Fruit fly (Drosophila melanogaster) whole organism, embryonic: Measurements from ENCODE around the gene MED15.

Experiments used
- Adf1 ChIP-seq: fragments of 200-800 bp; sonication (Bioruptor generic); IDR thresholded peaks from 2 replicates; pipeline ENCODE4 v1.3.6; 2022; ENCODE audit warnings: missing biosample characterization, missing genetic modification characterization
- CG10979 ChIP-seq: fragments of 200-800 bp; sonication (Bioruptor generic); optimal IDR thresholded peaks from 2 replicates; lab custom pipeline; 2018; ENCODE audit warnings: missing biosample characterization, mild to moderate bottlenecking, missing genetic modification characterization, moderate library complexity
- CG11456 ChIP-seq: fragments of 200-800 bp; sonication (Bioruptor generic); IDR thresholded peaks from 3 replicates; pipeline ENCODE4 v1.3.6; 2022; ENCODE audit warnings: missing biosample characterization, missing genetic modification characterization
- CG11695 ChIP-seq: fragments of 200-800 bp; sonication (Bioruptor generic); IDR thresholded peaks from 3 replicates; pipeline ENCODE4 v1.3.6; 2022; ENCODE audit warnings: missing biosample characterization, missing genetic modification characterization
- CG1233 ChIP-seq: fragments of 200-800 bp; sonication (Bioruptor generic); optimal IDR thresholded peaks from 4 replicates; lab custom pipeline; 2018; ENCODE audit warnings: missing biosample characterization, mild to moderate bottlenecking, missing genetic modification characterization
- CG12942 ChIP-seq: fragments of 200-800 bp; sonication (Bioruptor generic); optimal IDR thresholded peaks from 3 replicates; lab custom pipeline; 2016; ENCODE audit warnings: missing biosample characterization, missing genetic modification characterization
- CG15514 ChIP-seq: fragments of 200-800 bp; sonication (Bioruptor generic); optimal IDR thresholded peaks from 3 replicates; lab custom pipeline; 2017; ENCODE audit warnings: missing biosample characterization, missing genetic modification characterization, mild to moderate bottlenecking, moderate library complexity, missing genetic modification reagents
- CG15696 ChIP-seq: fragments of 200-800 bp; sonication (Bioruptor generic); optimal IDR thresholded peaks from 2 replicates; lab custom pipeline; 2019; ENCODE audit warnings: missing biosample characterization, mild to moderate bottlenecking, missing genetic modification characterization, moderate library complexity
- CG18476 ChIP-seq: fragments of 200-800 bp; sonication (Bioruptor generic); optimal IDR thresholded peaks from 2 replicates; lab custom pipeline; 2016; ENCODE audit warnings: missing biosample characterization, mild to moderate bottlenecking, missing genetic modification characterization
- CG32772 ChIP-seq: fragments of 200-800 bp; sonication (Bioruptor generic); IDR thresholded peaks from 2 replicates; pipeline ENCODE4 v1.3.6; 2022; ENCODE audit warnings: missing biosample characterization, missing genetic modification characterization
- CG3407 ChIP-seq: fragments of 200-800 bp; sonication (Bioruptor generic); optimal IDR thresholded peaks from 2 replicates; lab custom pipeline; 2018; ENCODE audit warnings: missing biosample characterization, mild to moderate bottlenecking, missing genetic modification characterization
- CG3726 ChIP-seq: fragments of 200-800 bp; sonication (Bioruptor generic); IDR thresholded peaks from 3 replicates; pipeline ENCODE4, ENCODE4 v1.3.6; 2022; ENCODE audit warnings: missing biosample characterization, missing genetic modification characterization
- CG6791 ChIP-seq: fragments of 200-800 bp; sonication (Bioruptor generic); IDR thresholded peaks from 3 replicates; pipeline ENCODE4 v1.3.6; 2022; ENCODE audit warnings: missing biosample characterization, missing genetic modification characterization; ENCODE audit not compliant: partially characterized antibody
- CG6813 ChIP-seq: fragments of 200-800 bp; sonication (Bioruptor generic); optimal IDR thresholded peaks from 2 replicates; lab custom pipeline; 2017; ENCODE audit warnings: missing biosample characterization, missing genetic modification characterization, mild to moderate bottlenecking, moderate library complexity, missing genetic modification reagents
- CG7745 ChIP-seq: fragments of 200-800 bp; sonication (Bioruptor generic); optimal IDR thresholded peaks from 2 replicates; lab custom pipeline; 2018; ENCODE audit warnings: missing biosample characterization, mild to moderate bottlenecking, missing genetic modification characterization, moderate library complexity
- CG7839 ChIP-seq: fragments of 200-800 bp; sonication (Bioruptor generic); optimal IDR thresholded peaks from 3 replicates; lab custom pipeline; 2018; ENCODE audit warnings: missing biosample characterization, mild to moderate bottlenecking, missing genetic modification characterization, moderate library complexity
- CG7928 ChIP-seq: fragments of 200-800 bp; sonication (Bioruptor generic); optimal IDR thresholded peaks from 2 replicates; lab custom pipeline; 2017; ENCODE audit warnings: missing biosample characterization, mild to moderate bottlenecking, missing genetic modification characterization
- CG8478 ChIP-seq: fragments of >200 bp; optimal IDR thresholded peaks from 2 replicates; lab custom pipeline; 2018
- Gug ChIP-seq: fragments of 200-800 bp; sonication (Bioruptor generic); IDR thresholded peaks from 4 replicates; pipeline ENCODE4 v1.3.6; 2022; ENCODE audit warnings: missing biosample characterization, missing genetic modification characterization
- Mrtf ChIP-seq: fragments of 200-800 bp; sonication (Bioruptor generic); IDR thresholded peaks from 3 replicates; pipeline ENCODE4 v1.3.6; 2022; ENCODE audit warnings: missing biosample characterization, missing genetic modification characterization
- Myb ChIP-seq: fragments of 200-800 bp; sonication (Bioruptor generic); optimal IDR thresholded peaks from 2 replicates; lab custom pipeline; 2016; ENCODE audit warnings: missing biosample characterization, missing genetic modification characterization
- Nf-YC ChIP-seq: fragments of 200-800 bp; optimal IDR thresholded peaks from 3 replicates; lab custom pipeline; 2019; ENCODE audit warnings: missing biosample characterization, mild to moderate bottlenecking, missing genetic modification characterization, moderate library complexity
- Rx ChIP-seq: fragments of 200-800 bp; sonication (Bioruptor generic); IDR thresholded peaks from 2 replicates; pipeline ENCODE4 v1.3.6; 2022; ENCODE audit warnings: missing biosample characterization, missing genetic modification characterization
- Sox102F ChIP-seq: fragments of 200-800 bp; sonication (Bioruptor generic); optimal IDR thresholded peaks from 2 replicates; lab custom pipeline; 2018; ENCODE audit warnings: missing biosample characterization, mild to moderate bottlenecking, missing genetic modification characterization, moderate library complexity
- Sry-δ ChIP-seq: fragments of 200-800 bp; sonication (Bioruptor generic); optimal IDR thresholded peaks from 2 replicates; lab custom pipeline; 2016; ENCODE audit warnings: missing biosample characterization, missing genetic modification characterization
- ac ChIP-seq: fragments of 200-800 bp; sonication (Bioruptor generic); optimal IDR thresholded peaks from 3 replicates; lab custom pipeline; 2017; ENCODE audit warnings: missing biosample characterization, mild to moderate bottlenecking, missing genetic modification characterization
- ap ChIP-seq: fragments of 200-800 bp; sonication (Bioruptor generic); IDR thresholded peaks from 2 replicates; pipeline ENCODE4 v1.3.6; 2022; ENCODE audit warnings: missing biosample characterization, missing genetic modification characterization
- ato ChIP-seq: fragments of 200-800 bp; sonication (Bioruptor generic); IDR thresholded peaks from 2 replicates; pipeline ENCODE4 v1.3.6; 2022; ENCODE audit warnings: missing biosample characterization, missing genetic modification characterization; ENCODE audit not compliant: partially characterized antibody
- da ChIP-seq: fragments of 200-800 bp; sonication (Bioruptor generic); optimal IDR thresholded peaks from 2 replicates; lab custom pipeline; 2016; ENCODE audit warnings: missing biosample characterization, missing genetic modification characterization
- ems ChIP-seq: fragments of 200-800 bp; sonication (Bioruptor generic); optimal IDR thresholded peaks from 3 replicates; lab custom pipeline; 2016; ENCODE audit warnings: missing biosample characterization, missing genetic modification characterization
- ewg ChIP-seq: fragments of 200-800 bp; sonication (Bioruptor generic); optimal IDR thresholded peaks from 3 replicates; lab custom pipeline; 2017; ENCODE audit warnings: mild to moderate bottlenecking, missing biosample characterization, missing genetic modification reagents, missing genetic modification characterization
- fru ChIP-seq: fragments of >200 bp; optimal IDR thresholded peaks from 2 replicates; lab custom pipeline; 2017
- fu2 ChIP-seq: fragments of 200-800 bp; sonication (Bioruptor generic); optimal IDR thresholded peaks from 2 replicates; lab custom pipeline; 2016; ENCODE audit warnings: missing biosample characterization, missing genetic modification characterization
- gcm ChIP-seq: fragments of 200-800 bp; sonication (Bioruptor generic); optimal IDR thresholded peaks from 2 replicates; lab custom pipeline; 2019; ENCODE audit warnings: missing biosample characterization, mild to moderate bottlenecking, missing genetic modification characterization, moderate library complexity
- gem ChIP-seq: fragments of 200-800 bp; sonication (Bioruptor generic); optimal IDR thresholded peaks from 2 replicates; lab custom pipeline; 2019; ENCODE audit warnings: missing biosample characterization, mild to moderate bottlenecking, missing genetic modification characterization, moderate library complexity
- gsb ChIP-seq: fragments of 200-800 bp; sonication (Bioruptor generic); IDR thresholded peaks from 2 replicates; pipeline ENCODE4 v1.3.6; 2022; ENCODE audit warnings: missing biosample characterization, missing genetic modification characterization
- hkb ChIP-seq, 2 experiments: fragments of 200-800 bp in 1 of 2; fragments of >200 bp in 1 of 2; sonication (Bioruptor generic) in 1 of 2; IDR thresholded peaks in 1 of 2; optimal IDR thresholded peaks in 1 of 2; 2 replicates each; pipeline versions ENCODE4 v1.3.6 to Lab custom; 2017 to 2022; ENCODE audit warnings: missing biosample characterization in 1 of 2, missing genetic modification characterization in 1 of 2
- inv ChIP-seq: fragments of 200-800 bp; sonication (Bioruptor generic); IDR thresholded peaks from 2 replicates; pipeline ENCODE4 v1.3.6; 2022; ENCODE audit warnings: missing biosample characterization, missing genetic modification characterization; ENCODE audit not compliant: partially characterized antibody
- oc ChIP-seq: fragments of 200-800 bp; sonication (Bioruptor generic); optimal IDR thresholded peaks from 2 replicates; lab custom pipeline; 2018; ENCODE audit warnings: missing biosample characterization, mild to moderate bottlenecking, missing genetic modification characterization, moderate library complexity
- odd ChIP-seq: fragments of 200-800 bp; sonication (Bioruptor generic); optimal IDR thresholded peaks from 2 replicates; lab custom pipeline; 2017; ENCODE audit warnings: missing biosample characterization, mild to moderate bottlenecking, missing genetic modification characterization
- pan ChIP-seq, 4 experiments: fragments of >200 bp in 3 of 4; fragments of 200-800 bp in 1 of 4; sonication (Bioruptor generic) in 1 of 4; optimal IDR thresholded peaks in 3 of 4; IDR thresholded peaks in 1 of 4; 2 replicates each; pipeline versions ENCODE4 v1.3.6 to Lab custom; 2017 to 2022; ENCODE audit warnings: missing biosample characterization in 2 of 4, missing genetic modification characterization in 2 of 4, mixed read lengths in 1 of 4
- peb ChIP-seq: fragments of 200-800 bp; sonication (Bioruptor generic); IDR thresholded peaks from 2 replicates; pipeline ENCODE4 v1.3.6; 2022; ENCODE audit warnings: missing biosample characterization, missing genetic modification characterization
- prd ChIP-seq, 3 experiments: fragments of >200 bp in 2 of 3; fragments of 200-800 bp in 1 of 3; sonication (Bioruptor generic) in 1 of 3; optimal IDR thresholded peaks in 2 of 3; IDR thresholded peaks in 1 of 3; 2 replicates in 2 of 3; 3 replicates in 1 of 3; pipeline versions ENCODE4 v1.3.6 to Lab custom; 2017 to 2022; ENCODE audit warnings: missing biosample characterization in 1 of 3, missing genetic modification characterization in 1 of 3
- rib ChIP-seq: fragments of 200-800 bp; sonication (Bioruptor generic); IDR thresholded peaks from 2 replicates; pipeline ENCODE4 v1.3.6; 2022; ENCODE audit warnings: missing biosample characterization, missing genetic modification characterization
- tgo ChIP-seq: fragments of 200-800 bp; sonication (Bioruptor generic); IDR thresholded peaks from 3 replicates; pipeline ENCODE4 v1.3.6; 2022; ENCODE audit warnings: missing biosample characterization, missing genetic modification characterization
- vfl ChIP-seq: fragments of 200-800 bp; sonication (Bioruptor generic); optimal IDR thresholded peaks from 2 replicates; lab custom pipeline; 2016; ENCODE audit warnings: missing biosample characterization, missing genetic modification characterization
- vvl ChIP-seq: fragments of 200-800 bp; sonication (Bioruptor generic); IDR thresholded peaks from 2 replicates; pipeline ENCODE4 v1.3.6; 2022; ENCODE audit warnings: missing biosample characterization, missing genetic modification characterization
- z ChIP-seq: fragments of 200-800 bp; sonication (Bioruptor generic); IDR thresholded peaks from 3 replicates; pipeline ENCODE4 v1.3.6; 2022; ENCODE audit warnings: missing biosample characterization, missing genetic modification characterization
- zen2 ChIP-seq: fragments of 200-800 bp; sonication (Bioruptor generic); IDR thresholded peaks from 3 replicates; pipeline ENCODE4 v1.3.6; 2022; ENCODE audit warnings: missing biosample characterization, missing genetic modification characterization; ENCODE audit not compliant: partially characterized antibody

The MED15 gene

dm6 chr2L:479483-480195 lies 6.8 kb downstream of the MED15 start, which contains the start of gene cbt (continued):
- peak; percentile 95 for TF ChIP-seq CG3407
- TF ChIP-seq Mrtf (GFP tag; lab: Robert Waterston, UW) = no peak
- no peak for TF ChIP-seq rib (GFP tag; lab: Robert Waterston, UW)
- TF ChIP-seq pan (optimal IDR thresholded peaks at IDR 0.05; lab: Kevin White, UChicago) = no peak
- TF ChIP-seq pan (GFP tag; optimal IDR thresholded peaks at IDR 0.05 in 1 of 2, IDR thresholded peaks at IDR 0.05 in 1 of 2) = no peak
- no peak for TF ChIP-seq CG11695
- peak; percentile 86 for TF ChIP-seq ac (GFP tag; lab: Kevin White, UChicago)
- TF ChIP-seq CG3726 (GFP tag; lab: Robert Waterston, UW) = no peak
- TF ChIP-seq vvl (GFP tag; lab: Robert Waterston, UW) = no peak
- TF ChIP-seq ewg = peak; percentile 93
- peak; percentile 97 for TF ChIP-seq fu2 (GFP tag; lab: Kevin White, UChicago)
- TF ChIP-seq prd (optimal IDR thresholded peaks at IDR 0.05; lab: Kevin White, UChicago) = no peak
- TF ChIP-seq prd (GFP tag; IDR thresholded peaks at IDR 0.05; lab: Robert Waterston, UW) = no peak
- TF ChIP-seq CG12942 = peak; percentile 96
- TF ChIP-seq ems (GFP tag; lab: Kevin White, UChicago) = peak; percentile 98
- TF ChIP-seq vfl = peak; percentile 96
- TF ChIP-seq Gug (GFP tag; lab: Robert Waterston, UW) = peak; percentile 94
- TF ChIP-seq CG8478 (lab: Kevin White, UChicago) = no peak
- peak; percentile 96 for TF ChIP-seq da (GFP tag; lab: Kevin White, UChicago)
- no peak for TF ChIP-seq Adf1
- no peak for TF ChIP-seq inv (GFP tag; lab: Robert Waterston, UW)
- peak; percentile 93 for TF ChIP-seq CG15514
- TF ChIP-seq tgo = no peak
- peak; percentile 96 for TF ChIP-seq CG1233
- TF ChIP-seq peb (GFP tag; lab: Robert Waterston, UW) = no peak
- no peak for TF ChIP-seq z (GFP tag; lab: Robert Waterston, UW)
- TF ChIP-seq Sox102F (GFP tag; lab: Kevin White, UChicago) = peak; percentile 98
- TF ChIP-seq ato = no peak
- TF ChIP-seq fru = no peak
- TF ChIP-seq oc (tag; lab: Kevin White, UChicago) = peak; percentile 94
- TF ChIP-seq Myb = peak; percentile 92
- TF ChIP-seq Rx (GFP tag; lab: Robert Waterston, UW) = no peak
- TF ChIP-seq odd (GFP tag; lab: Kevin White, UChicago) = peak; percentile 96
- no peak for TF ChIP-seq hkb (optimal IDR thresholded peaks at IDR 0.05; lab: Kevin White, UChicago)
- TF ChIP-seq hkb (GFP tag; IDR thresholded peaks at IDR 0.05; lab: Robert Waterston, UW) = no peak
- peak; percentile 97 for TF ChIP-seq CG6813
- peak; percentile 73 for TF ChIP-seq Sry-δ (GFP tag; lab: Kevin White, UChicago)
- peak; percentile 95 for TF ChIP-seq CG18476 (GFP tag; lab: Kevin White, UChicago)
- peak; percentile 57 for TF ChIP-seq CG7745
- TF ChIP-seq ap (GFP tag; lab: Robert Waterston, UW) = no peak
- no peak for TF ChIP-seq gsb (GFP tag; lab: Robert Waterston, UW)
- TF ChIP-seq CG7928 = peak; percentile 80
- TF ChIP-seq CG6791 (GFP tag; lab: Robert Waterston, UW) = no peak
- TF ChIP-seq CG10979 (tag; lab: Kevin White, UChicago) = peak; percentile 97
- TF ChIP-seq gcm (GFP tag; lab: Kevin White, UChicago) = peak; percentile 98
- no peak for TF ChIP-seq CG11456 (GFP tag; lab: Robert Waterston, UW)
- TF ChIP-seq Nf-YC (tag; lab: Kevin White, UChicago) = peak; percentile 92
- TF ChIP-seq CG7839 = peak; percentile 98
- TF ChIP-seq CG32772 = no peak
- peak; percentile 99 for TF ChIP-seq gem (tag; lab: Kevin White, UChicago)
- TF ChIP-seq zen2 (GFP tag; lab: Robert Waterston, UW) = no peak
- peak; percentile 92 for TF ChIP-seq CG15696 (tag; lab: Kevin White, UChicago)
